Fruit fly (Drosophila melanogaster) whole organism, prepupa: ENCODE data around the gene CG6951.

ENCODE experiments used
- Blimp-1 ChIP-seq: fragments of 200-800 bp; sonication (Bioruptor generic); optimal IDR thresholded peaks from 3 replicates; lab custom pipeline; 2017; ENCODE audit warnings: missing biosample characterization, missing genetic modification characterization, mild to moderate bottlenecking, moderate library complexity, missing genetic modification reagents
- CG10631 ChIP-seq: fragments of 200-800 bp; sonication (Bioruptor generic); optimal IDR thresholded peaks from 2 replicates; lab custom pipeline; 2016; ENCODE audit warnings: missing biosample characterization, missing genetic modification characterization
- CG10669 ChIP-seq: fragments of 200-800 bp; sonication (Bioruptor generic); optimal IDR thresholded peaks from 3 replicates; lab custom pipeline; 2018; ENCODE audit warnings: missing biosample characterization, mild to moderate bottlenecking, missing genetic modification characterization, moderate library complexity
- CG11902 ChIP-seq: fragments of 200-800 bp; sonication (Bioruptor generic); optimal IDR thresholded peaks from 3 replicates; lab custom pipeline; 2016; ENCODE audit warnings: missing biosample characterization, missing genetic modification characterization
- CG16779 ChIP-seq: fragments of 200-800 bp; sonication (Bioruptor generic); optimal IDR thresholded peaks from 3 replicates; lab custom pipeline; 2017; ENCODE audit warnings: missing biosample characterization, mild to moderate bottlenecking, missing genetic modification characterization
- CG3032 ChIP-seq: fragments of 200-800 bp; optimal IDR thresholded peaks from 2 replicates; lab custom pipeline; 2019; ENCODE audit warnings: missing biosample characterization, mild to moderate bottlenecking, missing genetic modification characterization, moderate library complexity
- CG31627 ChIP-seq: fragments of 200-800 bp; sonication (Bioruptor generic); optimal IDR thresholded peaks from 3 replicates; lab custom pipeline; 2016; ENCODE audit warnings: missing biosample characterization, missing genetic modification characterization
- CG32006 ChIP-seq: fragments of 200-800 bp; sonication (Bioruptor generic); optimal IDR thresholded peaks from 3 replicates; lab custom pipeline; 2017; ENCODE audit warnings: missing biosample characterization, mild to moderate bottlenecking, missing genetic modification characterization
- CG34406 ChIP-seq: fragments of 200-800 bp; sonication (Bioruptor generic); optimal IDR thresholded peaks from 3 replicates; lab custom pipeline; 2016; ENCODE audit warnings: missing biosample characterization, missing genetic modification characterization
- CG3919 ChIP-seq: fragments of 200-800 bp; sonication (Bioruptor generic); optimal IDR thresholded peaks from 3 replicates; lab custom pipeline; 2016; ENCODE audit warnings: missing biosample characterization, missing genetic modification characterization
- CG4318 ChIP-seq: fragments of 200-800 bp; sonication (Bioruptor generic); optimal IDR thresholded peaks from 3 replicates; lab custom pipeline; 2017; ENCODE audit warnings: missing biosample characterization, mild to moderate bottlenecking, missing genetic modification characterization
- CG6163 ChIP-seq: fragments of 200-800 bp; sonication (Bioruptor generic); IDR thresholded peaks from 3 replicates; pipeline ENCODE4 v1.3.6; 2022; ENCODE audit warnings: missing biosample characterization, missing genetic modification characterization
- CG6276 ChIP-seq: fragments of 200-800 bp; sonication (Bioruptor generic); optimal IDR thresholded peaks from 2 replicates; lab custom pipeline; 2017; ENCODE audit warnings: missing biosample characterization, mild to moderate bottlenecking, missing genetic modification characterization
- CG6792 ChIP-seq: fragments of 200-800 bp; sonication (Bioruptor generic); optimal IDR thresholded peaks from 3 replicates; lab custom pipeline; 2016; ENCODE audit warnings: missing biosample characterization, missing genetic modification characterization
- CG6854 ChIP-seq: fragments of 200-800 bp; sonication (Bioruptor generic); optimal IDR thresholded peaks from 2 replicates; lab custom pipeline; 2017; ENCODE audit warnings: missing biosample characterization, mild to moderate bottlenecking, missing genetic modification characterization
- CG7368 ChIP-seq: fragments of 200-800 bp; sonication (Bioruptor generic); optimal IDR thresholded peaks from 3 replicates; lab custom pipeline; 2016; ENCODE audit warnings: missing biosample characterization, missing genetic modification characterization
- CG8119 ChIP-seq: fragments of 200-800 bp; sonication (Bioruptor generic); IDR thresholded peaks from 3 replicates; pipeline ENCODE4 v1.3.6; 2022; ENCODE audit warnings: missing biosample characterization, missing genetic modification characterization
- CG8319 ChIP-seq: fragments of 200-800 bp; sonication (Bioruptor generic); optimal IDR thresholded peaks from 3 replicates; lab custom pipeline; 2016; ENCODE audit warnings: missing biosample characterization, missing genetic modification characterization
- CG8632 ChIP-seq: fragments of 200-800 bp; sonication (Bioruptor generic); optimal IDR thresholded peaks from 3 replicates; lab custom pipeline; 2016; ENCODE audit warnings: missing biosample characterization, missing genetic modification characterization
- CG9139 ChIP-seq: fragments of 200-800 bp; sonication (Bioruptor generic); optimal IDR thresholded peaks from 3 replicates; lab custom pipeline; 2017; ENCODE audit warnings: missing biosample characterization, mild to moderate bottlenecking, missing genetic modification characterization
- Eip78C ChIP-seq: fragments of 200-800 bp; sonication (Bioruptor generic); peaks from one replicate; lab custom pipeline; 2016; ENCODE audit warnings: missing biosample characterization, missing genetic modification characterization
- Ets96B ChIP-seq: fragments of 200-800 bp; optimal IDR thresholded peaks from 2 replicates; lab custom pipeline; 2019; ENCODE audit warnings: missing biosample characterization, mild to moderate bottlenecking, missing genetic modification characterization, moderate library complexity
- Gug ChIP-seq: fragments of 200-800 bp; sonication (Bioruptor generic); IDR thresholded peaks from 2 replicates; pipeline ENCODE4 v1.3.6; 2022; ENCODE audit warnings: missing biosample characterization, missing genetic modification characterization
- Hr38 ChIP-seq: sonication (Bioruptor generic); optimal IDR thresholded peaks from 2 replicates; lab custom pipeline; 2016; ENCODE audit warnings: missing biosample characterization, missing genetic modification characterization
- Hr39 ChIP-seq: fragments of 200-800 bp; sonication (Bioruptor generic); optimal IDR thresholded peaks from 2 replicates; lab custom pipeline; 2016; ENCODE audit warnings: missing biosample characterization, missing genetic modification characterization
- Hr4 ChIP-seq: fragments of 200-800 bp; sonication (Bioruptor generic); optimal IDR thresholded peaks from 3 replicates; lab custom pipeline; 2016; ENCODE audit warnings: missing biosample characterization, missing genetic modification characterization
- Lpt ChIP-seq: fragments of 200-800 bp; sonication (Bioruptor generic); optimal IDR thresholded peaks from 3 replicates; lab custom pipeline; 2016; ENCODE audit warnings: missing biosample characterization, missing genetic modification characterization
- Met ChIP-seq: fragments of 200-800 bp; sonication (Bioruptor generic); optimal IDR thresholded peaks from 3 replicates; lab custom pipeline; 2016; ENCODE audit warnings: missing biosample characterization, missing genetic modification characterization
- OdsH ChIP-seq: fragments of 200-800 bp; sonication (Bioruptor generic); optimal IDR thresholded peaks from 3 replicates; lab custom pipeline; 2016; ENCODE audit warnings: missing biosample characterization, missing genetic modification characterization
- Smox ChIP-seq: fragments of 200-800 bp; sonication (Bioruptor generic); optimal IDR thresholded peaks from 3 replicates; lab custom pipeline; 2016; ENCODE audit warnings: missing biosample characterization, missing genetic modification characterization
- Sox14 ChIP-seq: fragments of 200-800 bp; sonication (Bioruptor generic); optimal IDR thresholded peaks from 3 replicates; lab custom pipeline; 2016; ENCODE audit warnings: missing biosample characterization, missing genetic modification characterization
- Sox15 ChIP-seq: fragments of 200-800 bp; sonication (Bioruptor generic); optimal IDR thresholded peaks from 3 replicates; lab custom pipeline; 2016; ENCODE audit warnings: missing biosample characterization, missing genetic modification characterization
- achi ChIP-seq: fragments of 200-800 bp; sonication (Bioruptor generic); optimal IDR thresholded peaks from 3 replicates; lab custom pipeline; 2016; ENCODE audit warnings: missing biosample characterization, missing genetic modification characterization
- acj6 ChIP-seq: fragments of 200-800 bp; sonication (Bioruptor generic); optimal IDR thresholded peaks from 3 replicates; lab custom pipeline; 2016; ENCODE audit warnings: missing biosample characterization, missing genetic modification characterization
- dac ChIP-seq: fragments of 200-800 bp; sonication (Bioruptor generic); optimal IDR thresholded peaks from 2 replicates; lab custom pipeline; 2017; ENCODE audit warnings: missing biosample characterization, mild to moderate bottlenecking, missing genetic modification characterization
- dsx ChIP-seq: fragments of 200-800 bp; optimal IDR thresholded peaks from 3 replicates; lab custom pipeline; 2019; ENCODE audit warnings: missing biosample characterization, mild to moderate bottlenecking, missing genetic modification characterization, moderate library complexity; ENCODE audit not compliant: poor library complexity, severe bottlenecking
- eg ChIP-seq: fragments of 200-800 bp; sonication (Bioruptor generic); IDR thresholded peaks from 3 replicates; pipeline ENCODE4 v1.3.6; 2022; ENCODE audit warnings: missing biosample characterization, missing genetic modification characterization
- esn ChIP-seq: fragments of 200-800 bp; sonication (Bioruptor generic); optimal IDR thresholded peaks from 2 replicates; lab custom pipeline; 2016; ENCODE audit warnings: missing biosample characterization, mild to moderate bottlenecking, missing genetic modification characterization, moderate library complexity
- fd59A ChIP-seq: fragments of 200-800 bp; sonication (Bioruptor generic); optimal IDR thresholded peaks from 2 replicates; lab custom pipeline; 2017; ENCODE audit warnings: missing biosample characterization, mild to moderate bottlenecking, missing genetic modification characterization, missing genetic modification reagents
- fd85E ChIP-seq: fragments of 200-800 bp; sonication (Bioruptor generic); optimal IDR thresholded peaks from 3 replicates; lab custom pipeline; 2016; ENCODE audit warnings: missing biosample characterization, missing genetic modification characterization
- lz ChIP-seq: fragments of 200-800 bp; sonication (Bioruptor generic); optimal IDR thresholded peaks from 3 replicates; lab custom pipeline; 2016; ENCODE audit warnings: missing biosample characterization, missing genetic modification characterization
- net ChIP-seq: fragments of 200-800 bp; sonication (Bioruptor generic); optimal IDR thresholded peaks from 3 replicates; lab custom pipeline; 2016; ENCODE audit warnings: missing biosample characterization, missing genetic modification characterization
- ss ChIP-seq, 2 experiments: fragments of 200-800 bp; sonication (Bioruptor generic); optimal IDR thresholded peaks; 2 replicates in 1 of 2; 3 replicates in 1 of 2; lab custom pipeline; 2017 to 2018; ENCODE audit warnings: mild to moderate bottlenecking in 2 of 2, missing biosample characterization in 2 of 2, missing genetic modification characterization in 2 of 2, moderate library complexity in 1 of 2
- topi ChIP-seq: fragments of 200-800 bp; sonication (Bioruptor generic); optimal IDR thresholded peaks from 3 replicates; lab custom pipeline; 2016; ENCODE audit warnings: missing biosample characterization, missing genetic modification characterization
- vri ChIP-seq: fragments of 200-800 bp; sonication (Bioruptor generic); optimal IDR thresholded peaks from 3 replicates; lab custom pipeline; 2016; ENCODE audit warnings: missing biosample characterization, mild to moderate bottlenecking, missing genetic modification characterization

CG6951 gene

DNA sequence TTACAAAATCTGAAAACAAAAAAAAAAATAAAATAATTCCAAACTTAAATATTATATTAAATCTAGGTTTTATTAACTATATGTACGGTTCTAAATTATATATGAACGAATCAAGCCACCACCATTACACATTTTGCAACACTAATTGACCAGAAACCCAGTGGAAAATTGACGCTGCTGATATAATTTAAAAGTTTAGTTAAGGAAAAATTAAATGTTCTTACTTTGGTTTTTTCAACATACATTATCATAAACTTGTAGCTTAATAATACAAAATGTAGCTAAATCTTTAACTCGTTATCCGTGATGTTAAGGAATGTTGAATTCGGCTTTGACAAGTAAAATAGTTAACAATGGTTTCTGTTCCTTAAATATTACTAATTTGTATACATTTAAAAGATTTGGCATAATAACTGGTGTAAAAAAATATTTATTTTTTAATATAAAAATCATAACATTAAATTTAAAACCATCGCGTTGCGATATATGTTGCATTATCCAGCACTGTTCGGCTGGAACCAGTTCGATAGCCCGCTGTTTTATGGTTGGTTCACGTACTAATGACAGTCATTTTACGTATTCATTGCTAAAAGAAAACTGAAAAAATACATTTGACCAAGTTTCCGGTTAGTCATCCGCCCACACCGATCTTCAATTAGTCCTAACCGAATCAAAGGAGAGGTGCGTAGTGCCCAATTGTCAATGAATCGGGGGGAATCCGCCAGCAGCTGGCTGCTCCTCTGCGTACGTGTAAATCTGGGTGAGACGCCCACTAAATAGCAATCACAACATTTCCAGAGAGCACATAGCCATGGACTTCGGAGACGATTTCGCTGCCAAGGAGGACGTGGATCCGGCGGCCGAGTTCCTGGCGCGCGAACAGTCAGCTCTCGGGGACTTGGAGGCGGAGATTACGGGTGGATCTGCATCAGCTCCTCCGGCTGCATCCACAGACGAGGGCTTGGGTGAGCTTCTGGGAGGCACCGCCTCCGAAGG, 1.2 kb downstream of the CG6951 start (continued):
- peak; percentile 83 for TF ChIP-seq Eip78C (GFP tag; lab: Kevin White, UChicago)
- peak; percentile 67 for TF ChIP-seq CG34406 (GFP tag; lab: Kevin White, UChicago)
- TF ChIP-seq CG10669 (GFP tag; lab: Kevin White, UChicago): peak; percentile 45
- peak; percentile 60 for TF ChIP-seq Hr4 (GFP tag; lab: Kevin White, UChicago)
- TF ChIP-seq fd85E (GFP tag; lab: Kevin White, UChicago): peak; percentile 14
- peak; percentile 7 for TF ChIP-seq fd59A
- TF ChIP-seq lz: peak; percentile 36
- peak; percentile 4 for TF ChIP-seq vri (GFP tag; lab: Kevin White, UChicago)
- peak; percentile 55 for TF ChIP-seq CG4318 (GFP tag; lab: Kevin White, UChicago)
- TF ChIP-seq Hr39 (GFP tag; lab: Kevin White, UChicago): peak; percentile 33
- peak; percentile 58 for TF ChIP-seq CG3919 (GFP tag; lab: Kevin White, UChicago)
- peak in 1 of 2 experiments; percentile 52 for TF ChIP-seq ss (GFP tag; optimal IDR thresholded peaks at IDR 0.05; lab: Kevin White, UChicago)
- peak; percentile 16; the same call in 1 of the 2 replicates for TF ChIP-seq Gug (GFP tag; lab: Robert Waterston, UW)
- peak; percentile 69 for TF ChIP-seq esn (GFP tag; lab: Kevin White, UChicago)
- TF ChIP-seq OdsH: peak; percentile 63
- peak; percentile 36 for TF ChIP-seq Sox15 (GFP tag; lab: Kevin White, UChicago)
- peak; percentile 71 for TF ChIP-seq CG32006 (GFP tag; lab: Kevin White, UChicago)
- peak; percentile 61 for TF ChIP-seq CG6163 (GFP tag; lab: Robert Waterston, UW)
- no peak for TF ChIP-seq CG6854 (GFP tag; lab: Kevin White, UChicago)
- no peak for TF ChIP-seq Ets96B (tag; lab: Kevin White, UChicago)
- TF ChIP-seq CG8119 (GFP tag; lab: Robert Waterston, UW): peak; percentile 58; the same call in 2 of the 3 replicates
- TF ChIP-seq eg (GFP tag; lab: Robert Waterston, UW): peak; percentile 68
- TF ChIP-seq CG8632 (GFP tag; lab: Kevin White, UChicago): peak; percentile 67
- peak; percentile 20 for TF ChIP-seq CG9139
- peak; percentile 63 for TF ChIP-seq achi
- TF ChIP-seq dac: no peak
- no peak for TF ChIP-seq Lpt
- peak; percentile 26 for TF ChIP-seq CG6792 (GFP tag; lab: Kevin White, UChicago)
- TF ChIP-seq CG11902 (GFP tag; lab: Kevin White, UChicago): no peak
- peak; percentile 52 for TF ChIP-seq net (GFP tag; lab: Kevin White, UChicago)
- TF ChIP-seq CG8319 (GFP tag; lab: Kevin White, UChicago): peak; percentile 4
- TF ChIP-seq acj6 (GFP tag; lab: Kevin White, UChicago): peak; percentile 60
- peak; percentile 46 for TF ChIP-seq CG31627 (GFP tag; lab: Kevin White, UChicago)
- TF ChIP-seq CG16779 (tag; lab: Kevin White, UChicago): no peak
- no peak for TF ChIP-seq Hr38 (GFP tag; lab: Kevin White, UChicago)
- peak; percentile 54 for TF ChIP-seq topi (GFP tag; lab: Kevin White, UChicago)

DNA sequence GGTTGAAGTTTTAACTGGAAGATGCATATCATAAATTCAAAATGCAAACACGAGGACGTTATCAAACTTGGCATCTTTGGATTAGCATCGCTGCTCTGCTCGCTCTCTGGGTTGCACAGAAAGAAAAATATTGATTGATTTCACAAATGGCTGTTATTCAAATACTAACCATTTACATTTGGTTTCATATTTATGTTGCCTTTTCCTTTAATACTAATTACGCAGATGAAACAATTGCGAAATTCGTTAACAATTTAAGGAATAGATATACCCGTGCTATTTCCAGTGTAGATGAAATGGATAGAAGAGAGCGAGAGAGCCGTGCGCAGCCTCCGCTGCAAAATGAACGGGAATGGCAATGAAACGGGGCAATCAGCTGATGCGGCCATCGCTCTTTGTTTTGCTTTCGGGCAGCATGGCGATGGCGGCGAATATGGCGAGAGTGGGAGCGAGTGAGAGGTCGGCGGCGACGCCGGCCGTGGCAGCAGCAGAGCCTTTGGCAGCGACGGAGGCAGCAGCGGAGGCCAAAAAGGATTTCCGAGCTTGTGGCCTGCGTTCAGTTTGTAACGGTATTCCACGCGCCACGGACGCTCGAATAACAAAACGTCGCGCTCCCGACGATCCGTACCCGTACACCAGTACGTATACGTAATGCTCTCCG, 6.6 kb downstream of the CG6951 start, which contains the start of gene rdgC:
TSS of gene rdgC (plus strand) at position 568 of the 661 bp plus-strand sequence.
- TF ChIP-seq OdsH (peak; percentile 93), fd85E (GFP tag; lab: Kevin White, UChicago) (peak; percentile 59), CG10669 (GFP tag; lab: Kevin White, UChicago) (peak; percentile 94), CG3919 (GFP tag; lab: Kevin White, UChicago) (peak; percentile 96), eg (GFP tag; lab: Robert Waterston, UW) (peak; percentile 97), Eip78C (GFP tag; lab: Kevin White, UChicago) (peak; percentile 97), Blimp-1 (peak; percentile 70), dsx (GFP tag; lab: Kevin White, UChicago) (peak; percentile 88), Met (peak; percentile 84), ss (GFP tag; optimal IDR thresholded peaks at IDR 0.05; lab: Kevin White, UChicago) (peak; percentile 72 to 84), CG8632 (GFP tag; lab: Kevin White, UChicago) (peak; percentile 86), CG3032 (tag; lab: Kevin White, UChicago) (peak; percentile 91), Hr39 (GFP tag; lab: Kevin White, UChicago) (peak; percentile 90), CG31627 (GFP tag; lab: Kevin White, UChicago) (peak; percentile 91), CG10631 (peak; percentile 88), CG16779 (tag; lab: Kevin White, UChicago) (peak; percentile 79), CG11902 (GFP tag; lab: Kevin White, UChicago) (peak; percentile 78), fd59A (peak; percentile 80), CG8119 (GFP tag; lab: Robert Waterston, UW) (peak; percentile 92), Sox14 (GFP tag; lab: Kevin White, UChicago) (peak; percentile 90), CG7368 (peak; percentile 91), CG6276 (GFP tag; lab: Kevin White, UChicago) (peak; percentile 88), CG6163 (GFP tag; lab: Robert Waterston, UW) (peak; percentile 96), Smox (GFP tag; lab: Kevin White, UChicago) (peak; percentile 88)
